Worm (Caenorhabditis elegans): ENCODE results near the gene sor-1.

The sor-1 gene

DNA sequence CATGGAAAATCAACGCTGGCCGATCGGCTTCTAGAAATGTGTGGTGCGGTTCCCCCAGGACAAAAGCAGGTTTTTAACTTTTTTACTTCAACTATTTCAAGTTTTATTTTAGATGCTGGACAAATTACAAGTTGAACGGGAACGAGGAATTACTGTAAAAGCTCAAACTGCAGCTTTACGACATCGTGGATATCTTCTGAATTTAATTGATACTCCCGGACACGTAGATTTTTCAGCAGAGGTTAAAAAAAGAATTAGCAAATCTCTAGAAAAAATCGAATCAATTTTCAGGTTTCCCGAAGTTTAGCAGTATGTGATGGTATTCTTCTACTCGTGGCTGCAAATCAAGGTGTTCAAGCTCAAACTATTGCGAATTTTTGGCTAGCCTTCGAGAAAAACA is 11.5 kb downstream of the sor-1 start:
- TF ChIP-seq ttx-3 (tag; optimal IDR thresholded peaks at IDR 0.05) (no peak), ceh-24 (tag; optimal IDR thresholded peaks at IDR 0.05) (no peak), lim-6 (tag; optimal IDR thresholded peaks at IDR 0.05) (no peak), ceh-22 (tag; optimal IDR thresholded peaks at IDR 0.05) (no peak), fkh-10 (GFP tag; optimal IDR thresholded peaks at IDR 0.05) (no peak)

DNA sequence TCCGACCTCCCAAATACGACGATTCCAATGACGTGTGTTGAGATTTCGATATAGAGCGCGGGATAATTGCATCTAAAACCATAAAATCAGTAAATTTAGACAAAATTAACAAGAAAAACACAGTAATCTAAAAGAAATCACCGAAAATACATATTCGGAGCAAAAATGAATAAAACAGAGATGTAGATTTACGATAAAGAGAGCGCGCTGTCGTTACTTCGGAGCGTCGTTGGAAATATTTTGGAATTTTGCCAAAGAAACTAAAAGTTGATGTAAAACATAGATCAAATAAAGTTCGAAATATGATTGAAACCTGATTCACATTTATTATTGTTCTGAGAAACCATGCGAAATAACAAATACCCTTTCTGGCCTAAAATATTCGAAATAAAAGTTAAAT is 14.2 kb downstream of the sor-1 start, which contains the start of gene ZK1236.5:
Gene ZK1236.5 (minus strand): TSS at position 72 of the 400 bp plus-strand sequence.
- no peak for TF ChIP-seq ets-4 (tag; optimal IDR thresholded peaks at IDR 0.05)
- TF ChIP-seq mec-3 (tag; optimal IDR thresholded peaks at IDR 0.05; ENCODE audit: borderline replicate concordance) = no peak
- TF ChIP-seq nfya-1 (tag; optimal IDR thresholded peaks at IDR 0.05) = peak; percentile 26

ce11 chrIII:8435074-8435473 is 17.1 kb downstream of the sor-1 start, which contains the start of gene ZK1236.9:
TSS of gene ZK1236.9 (minus strand) at chrIII:8435174.
- TF ChIP-seq K09A11.1 (tag; optimal IDR thresholded peaks at IDR 0.05; ENCODE audit: insufficient read depth) = no peak
- TF ChIP-seq ceh-34 (tag; optimal IDR thresholded peaks at IDR 0.05) = no peak

ce11 chrIII:8437763-8438414 is 19.9 kb downstream of the sor-1 start:
- TF ChIP-seq ttx-3 (tag; optimal IDR thresholded peaks at IDR 0.05) = no peak
- TF ChIP-seq ceh-6 (GFP tag; optimal IDR thresholded peaks at IDR 0.05) = no peak
- no peak for TF ChIP-seq ztf-16 (tag; optimal IDR thresholded peaks at IDR 0.05)
- no peak for TF ChIP-seq K09A11.1 (tag; optimal IDR thresholded peaks at IDR 0.05; ENCODE audit: insufficient read depth)

DNA sequence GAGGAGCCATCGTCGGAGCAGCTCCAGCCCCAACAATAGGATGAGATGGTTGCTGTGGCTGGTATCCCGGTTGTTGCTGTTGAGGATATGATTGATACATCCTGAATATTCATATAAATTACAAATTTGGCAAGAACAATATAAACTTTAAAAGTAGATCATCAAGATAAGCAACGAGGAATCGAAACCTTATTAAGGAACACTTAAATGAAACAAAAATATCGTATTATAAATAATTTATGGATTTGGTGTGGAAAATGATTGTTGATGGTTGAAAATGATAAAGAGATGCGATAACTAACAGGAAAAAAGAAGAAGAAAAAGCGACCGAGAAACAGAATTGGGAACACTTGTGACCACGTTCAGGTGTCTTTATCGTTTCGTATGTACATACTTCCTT is 21.3 kb downstream of the sor-1 start, which contains the start of gene pqn-96:
Gene pqn-96 (minus strand): TSS at position 101 of the 400 bp plus-strand sequence.
- TF ChIP-seq nhr-232 (tag; optimal IDR thresholded peaks at IDR 0.05) (no peak), fkh-10 (GFP tag; optimal IDR thresholded peaks at IDR 0.05) (no peak), pag-3 (tag; optimal IDR thresholded peaks at IDR 0.05; ENCODE audit: borderline replicate concordance) (no peak), pha-2 (tag; optimal IDR thresholded peaks at IDR 0.05) (no peak), hlh-8 (tag; optimal IDR thresholded peaks at IDR 0.05) (no peak), dve-1 (tag; optimal IDR thresholded peaks at IDR 0.05) (no peak), hlh-30 (tag; optimal IDR thresholded peaks at IDR 0.05; ENCODE audit: insufficient read depth) (no peak), dmd-4 (tag; optimal IDR thresholded peaks at IDR 0.05; ENCODE audit: borderline replicate concordance) (no peak), ref-2 (tag; optimal IDR thresholded peaks at IDR 0.05) (no peak), ceh-24 (tag; optimal IDR thresholded peaks at IDR 0.05) (no peak), C38D4.7 (GFP tag; optimal IDR thresholded peaks at IDR 0.05) (no peak), eyg-1 (tag; optimal IDR thresholded peaks at IDR 0.05) (no peak)

ce11 chrIII:8443557-8444131 is 25.7 kb downstream of the sor-1 start, which contains the start of gene ufbp-1:
TSS of gene ufbp-1 (minus strand) at chrIII:8443607.
- TF ChIP-seq nfya-1 (tag; optimal IDR thresholded peaks at IDR 0.05) = peak; percentile 22
- TF ChIP-seq ceh-30 (tag; optimal IDR thresholded peaks at IDR 0.05) = peak; percentile 82
- TF ChIP-seq pag-3 (tag; optimal IDR thresholded peaks at IDR 0.05; ENCODE audit: borderline replicate concordance) = no peak

DNA sequence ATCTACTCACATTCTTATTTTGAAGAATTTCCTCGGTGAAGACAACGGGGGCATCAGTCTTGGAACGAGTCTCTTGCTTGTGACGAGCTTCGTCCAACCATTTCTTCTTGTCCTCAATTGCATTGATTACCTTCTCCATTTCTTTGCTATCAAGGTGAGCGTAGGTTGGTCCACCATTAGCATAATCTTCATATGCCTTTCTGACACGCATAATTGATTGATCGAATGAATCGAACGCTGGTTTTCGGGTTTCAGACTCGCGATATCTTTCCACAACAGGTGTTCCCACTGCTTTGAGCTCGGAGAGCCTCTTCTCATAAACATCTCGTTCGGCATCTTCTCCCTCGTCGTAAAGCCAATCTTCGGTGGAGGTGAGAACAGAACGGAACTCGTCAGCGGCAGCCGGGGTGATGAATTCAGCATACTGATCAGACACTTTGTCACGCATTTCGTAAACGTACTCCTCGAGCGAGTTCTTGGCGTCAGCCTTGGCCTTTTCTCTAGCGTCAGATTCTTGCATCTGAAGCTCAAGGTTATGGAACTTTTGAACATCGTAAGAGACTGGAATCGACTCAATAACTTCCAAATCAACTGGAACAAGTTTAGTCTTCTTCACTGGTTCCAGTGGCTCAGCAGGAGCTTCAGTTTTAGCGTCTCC is 26.6 kb downstream of the sor-1 start:
- TF ChIP-seq eyg-1 (tag; optimal IDR thresholded peaks at IDR 0.05) (no peak), unc-3 (GFP tag; conservative IDR thresholded peaks at IDR 0.05) (no peak), unc-3 (tag; optimal IDR thresholded peaks at IDR 0.05) (no peak), lim-6 (tag; optimal IDR thresholded peaks at IDR 0.05) (no peak)

Measured in whole organism, late embryonic.